Worm (Caenorhabditis elegans) whole organism, L1 larva: ENCODE results near the gene srz-48.

Experiments used
- C04F5.9 ChIP-seq: sonication (generic microtip); optimal IDR thresholded peaks from 2 replicates; lab custom pipeline; 2016; ENCODE audit warnings: missing genetic modification characterization, missing compliant biosample characterization
- C34B4.2 ChIP-seq: sonication (generic microtip); optimal IDR thresholded peaks from 2 replicates; lab custom pipeline; 2017; ENCODE audit warnings: mild to moderate bottlenecking, missing genetic modification characterization, missing compliant biosample characterization
- aha-1 ChIP-seq: fragments of 150-350 bp; optimal IDR thresholded peaks from 2 replicates; lab custom pipeline; 2014; ENCODE audit warnings: missing biosample characterization, missing genetic modification characterization
- alr-1 ChIP-seq: fragments of 200-800 bp; sonication (Bioruptor generic); optimal IDR thresholded peaks from 2 replicates; lab custom pipeline; 2018; ENCODE audit warnings: borderline replicate concordance, mild to moderate bottlenecking, missing genetic modification characterization, missing compliant biosample characterization
- ama-1 ChIP-seq: fragments of 150-350 bp; optimal IDR thresholded peaks from 2 replicates; lab custom pipeline; 2014
- blmp-1 ChIP-seq: fragments of 150-350 bp; optimal IDR thresholded peaks from 2 replicates; lab custom pipeline; 2014; ENCODE audit warnings: missing biosample characterization, missing genetic modification characterization
- ces-1 ChIP-seq: fragments of 150-350 bp; optimal IDR thresholded peaks from 2 replicates; lab custom pipeline; 2014; ENCODE audit warnings: missing biosample characterization, missing genetic modification reagents, missing genetic modification characterization
- efl-3 ChIP-seq: fragments of 200-800 bp; sonication (Bioruptor generic); optimal IDR thresholded peaks from 2 replicates; lab custom pipeline; 2018; ENCODE audit warnings: mild to moderate bottlenecking, missing genetic modification characterization, missing compliant biosample characterization
- elt-2 ChIP-seq: sonication (generic microtip); optimal IDR thresholded peaks from 2 replicates; lab custom pipeline; 2016; ENCODE audit warnings: missing genetic modification characterization, mild to moderate bottlenecking, inconsistent platforms, missing compliant biosample characterization, missing genetic modification reagents
- fkh-10 ChIP-seq: sonication (generic microtip); optimal IDR thresholded peaks from 2 replicates; lab custom pipeline; 2017; ENCODE audit warnings: missing biosample characterization, missing genetic modification reagents, missing genetic modification characterization
- fkh-8 ChIP-seq: sonication (generic microtip); optimal IDR thresholded peaks from 2 replicates; lab custom pipeline; 2016; ENCODE audit warnings: mild to moderate bottlenecking, missing genetic modification characterization, missing compliant biosample characterization
- fos-1 ChIP-seq: fragments of 150-350 bp; optimal IDR thresholded peaks from 2 replicates; lab custom pipeline; 2014; ENCODE audit warnings: missing biosample characterization, missing genetic modification characterization
- hlh-17 ChIP-seq: fragments of 200-800 bp; sonication (Bioruptor generic); optimal IDR thresholded peaks from 2 replicates; lab custom pipeline; 2018; ENCODE audit warnings: missing genetic modification characterization, mild to moderate bottlenecking, missing compliant biosample characterization, moderate library complexity, borderline replicate concordance
- irx-1 ChIP-seq: sonication (generic microtip); optimal IDR thresholded peaks from 2 replicates; lab custom pipeline; 2016; ENCODE audit warnings: missing genetic modification characterization, missing compliant biosample characterization
- jun-1 ChIP-seq: fragments of 150-350 bp; optimal IDR thresholded peaks from 2 replicates; lab custom pipeline; 2014; ENCODE audit warnings: missing biosample characterization, missing genetic modification reagents, missing genetic modification characterization
- lin-13 ChIP-seq: fragments of 150-350 bp; optimal IDR thresholded peaks from 2 replicates; lab custom pipeline; 2014; ENCODE audit warnings: missing biosample characterization, missing genetic modification reagents, missing genetic modification characterization
- lin-35 ChIP-seq, 2 experiments: fragments of 150-350 bp; optimal IDR thresholded peaks; 2 replicates each; lab custom pipeline; 2014; ENCODE audit warnings: missing biosample characterization in 2 of 2, missing genetic modification characterization in 2 of 2, missing genetic modification reagents in 2 of 2
- lin-39 ChIP-seq: fragments of 150-350 bp; optimal IDR thresholded peaks from 2 replicates; lab custom pipeline; 2014; ENCODE audit warnings: missing biosample characterization, missing genetic modification reagents, missing genetic modification characterization
- lir-3 ChIP-seq: sonication (generic microtip); optimal IDR thresholded peaks from 2 replicates; lab custom pipeline; 2016; ENCODE audit warnings: mild to moderate bottlenecking, missing genetic modification characterization, moderate library complexity, missing compliant biosample characterization; ENCODE audit not compliant: poor library complexity
- lsy-2 ChIP-seq, 2 experiments: fragments of 150-350 bp; optimal IDR thresholded peaks; 2 replicates each; lab custom pipeline; 2014; ENCODE audit warnings: missing biosample characterization in 2 of 2, missing genetic modification characterization in 2 of 2
- mab-9 ChIP-seq: fragments of 200-800 bp; sonication (Bioruptor generic); IDR thresholded peaks from 2 replicates; pipeline ENCODE4 v1.3.6; 2022; ENCODE audit warnings: missing genetic modification reagents, missing genetic modification characterization, missing compliant biosample characterization
- mef-2 ChIP-seq: fragments of 150-350 bp; optimal IDR thresholded peaks from 2 replicates; lab custom pipeline; 2014; ENCODE audit warnings: missing biosample characterization, missing genetic modification characterization
- nhr-11 ChIP-seq: fragments of 150-350 bp; optimal IDR thresholded peaks from 2 replicates; lab custom pipeline; 2014; ENCODE audit warnings: missing biosample characterization, missing genetic modification characterization
- nhr-237 ChIP-seq: fragments of 150-350 bp; optimal IDR thresholded peaks from 2 replicates; lab custom pipeline; 2014; ENCODE audit warnings: missing biosample characterization, missing genetic modification characterization
- pag-3 ChIP-seq: sonication (generic microtip); optimal IDR thresholded peaks from 2 replicates; lab custom pipeline; 2017; ENCODE audit warnings: missing genetic modification characterization, mild to moderate bottlenecking, missing compliant biosample characterization, antibody characterized with exemption, borderline replicate concordance; ENCODE audit not compliant: insufficient read depth
- pax-3 ChIP-seq: fragments of 200-800 bp; sonication (Bioruptor generic); optimal IDR thresholded peaks from 2 replicates; lab custom pipeline; 2018; ENCODE audit warnings: mild to moderate bottlenecking, missing genetic modification characterization, moderate library complexity, missing compliant biosample characterization
- snu-23 ChIP-seq: sonication (generic microtip); optimal IDR thresholded peaks from 2 replicates; lab custom pipeline; 2016; ENCODE audit warnings: missing genetic modification characterization, missing compliant biosample characterization
- sox-4 ChIP-seq: sonication (generic microtip); optimal IDR thresholded peaks from 2 replicates; lab custom pipeline; 2016; ENCODE audit warnings: missing genetic modification characterization, missing compliant biosample characterization
- sup-37 ChIP-seq: fragments of 200-800 bp; sonication (Bioruptor generic); optimal IDR thresholded peaks from 2 replicates; lab custom pipeline; 2018; ENCODE audit warnings: mild to moderate bottlenecking, missing genetic modification characterization, missing compliant biosample characterization
- swsn-7 ChIP-seq: sonication (generic microtip); optimal IDR thresholded peaks from 2 replicates; lab custom pipeline; 2016; ENCODE audit warnings: missing genetic modification characterization, missing compliant biosample characterization
- tbx-2 ChIP-seq: sonication (generic microtip); optimal IDR thresholded peaks from 2 replicates; lab custom pipeline; 2016; ENCODE audit warnings: missing genetic modification characterization, missing compliant biosample characterization
- unc-130 ChIP-seq: fragments of 150-350 bp; optimal IDR thresholded peaks from 2 replicates; lab custom pipeline; 2017; ENCODE audit warnings: missing biosample characterization, missing genetic modification characterization, inconsistent platforms
- unc-30 ChIP-seq: sonication (generic microtip); optimal IDR thresholded peaks from 2 replicates; lab custom pipeline; 2017; ENCODE audit warnings: missing biosample characterization, missing genetic modification characterization
- unc-86 ChIP-seq: sonication (generic microtip); optimal IDR thresholded peaks from 2 replicates; lab custom pipeline; 2016; ENCODE audit warnings: missing genetic modification characterization, missing compliant biosample characterization
- unc-98 ChIP-seq: fragments of 200-800 bp; sonication (Bioruptor generic); IDR thresholded peaks from 2 replicates; pipeline ENCODE4 v1.3.6; 2022; ENCODE audit warnings: missing genetic modification characterization, missing compliant biosample characterization
- vab-15 ChIP-seq: sonication (generic microtip); optimal IDR thresholded peaks from 2 replicates; lab custom pipeline; 2017; ENCODE audit warnings: missing genotype, mild to moderate bottlenecking, missing genetic modification characterization, missing compliant biosample characterization
- xbp-1 ChIP-seq: sonication (generic microtip); optimal IDR thresholded peaks from 2 replicates; lab custom pipeline; 2016; ENCODE audit warnings: missing genetic modification characterization, missing compliant biosample characterization
- zip-4 ChIP-seq: fragments of 200-800 bp; sonication (Bioruptor generic); optimal IDR thresholded peaks from 2 replicates; lab custom pipeline; 2018; ENCODE audit warnings: mild to moderate bottlenecking, missing genetic modification characterization, moderate library complexity, missing compliant biosample characterization
- ztf-4 ChIP-seq: fragments of 150-350 bp; optimal IDR thresholded peaks from 2 replicates; lab custom pipeline; 2014; ENCODE audit warnings: missing biosample characterization, missing genetic modification characterization

The srz-48 gene

DNA sequence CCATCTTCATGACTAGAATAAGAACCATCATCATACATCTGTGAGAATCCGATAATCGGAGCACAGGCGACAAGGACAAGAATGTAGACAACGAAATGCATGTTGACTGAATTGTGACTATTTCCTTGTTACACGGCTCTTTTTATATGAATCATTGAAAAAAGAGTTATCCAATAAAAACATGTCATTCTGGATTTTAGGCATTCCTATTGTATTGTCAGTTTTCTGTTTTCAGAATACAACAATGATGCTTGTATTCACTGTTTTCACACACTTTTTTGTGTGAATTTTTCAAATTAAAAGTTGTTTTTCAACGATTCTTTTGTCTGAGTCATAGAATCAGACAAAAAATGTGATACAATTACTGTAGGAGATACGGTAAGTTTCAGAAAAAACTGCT lies 23.5 kb downstream of the srz-48 start, which contains the start of gene F20E11.18:
Gene F20E11.18, minus strand, starts transcription at position 101 of the 400 bp plus-strand sequence.
- TF ChIP-seq lin-13 (GFP tag; lab: Kevin White, UChicago) (no peak), ama-1 (lab: Kevin White, UChicago) (no peak), nhr-237 (tag; lab: Kevin White, UChicago) (no peak), efl-3 (GFP tag; lab: Kevin White, UChicago) (no peak), aha-1 (tag; lab: Kevin White, UChicago) (no peak), nhr-11 (tag; lab: Kevin White, UChicago) (no peak), unc-98 (GFP tag; lab: Robert Waterston, UW) (no peak), lir-3 (tag; lab: Kevin White, UChicago) (no peak), blmp-1 (tag; lab: Kevin White, UChicago) (no peak), hlh-17 (GFP tag; lab: Kevin White, UChicago) (no peak), fkh-8 (tag; lab: Kevin White, UChicago) (no peak), snu-23 (GFP tag; lab: Kevin White, UChicago) (no peak), tbx-2 (tag; lab: Kevin White, UChicago) (no peak), zip-4 (no peak), C34B4.2 (tag; lab: Kevin White, UChicago) (no peak), mab-9 (no peak), sup-37 (GFP tag; lab: Kevin White, UChicago) (no peak)

DNA sequence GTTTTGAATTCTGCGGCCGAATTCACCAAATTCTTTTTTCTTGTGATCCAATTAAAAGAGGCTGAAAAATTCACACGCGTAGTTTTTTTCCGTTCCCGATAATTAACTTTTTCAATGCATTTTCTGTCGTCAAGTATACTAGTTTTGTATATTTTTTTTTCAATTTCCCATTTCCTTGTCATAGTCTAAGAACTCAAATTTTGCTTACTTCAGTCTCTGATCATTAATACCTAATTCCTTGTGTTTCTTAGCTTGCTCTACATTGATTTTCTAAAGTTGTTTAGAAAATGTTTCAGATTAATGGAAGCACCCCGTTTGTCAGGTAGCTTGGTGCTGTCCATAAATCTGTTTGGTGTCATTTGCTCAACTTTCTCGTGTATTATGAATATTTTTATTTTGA lies 29.1 kb downstream of the srz-48 start, which contains the start of gene srbc-27:
Gene srbc-27, plus strand, starts transcription at position 301 of the 400 bp plus-strand sequence.
- TF ChIP-seq xbp-1 (tag; lab: Kevin White, UChicago): no peak
- TF ChIP-seq ztf-4 (tag; lab: Kevin White, UChicago): no peak
- TF ChIP-seq tbx-2 (tag; lab: Kevin White, UChicago): no peak
- no peak for TF ChIP-seq fkh-10
- no peak for TF ChIP-seq elt-2 (tag; lab: Kevin White, UChicago)
- TF ChIP-seq swsn-7 (tag; lab: Kevin White, UChicago): no peak
- no peak for TF ChIP-seq lin-35 (GFP tag; optimal IDR thresholded peaks at IDR 0.05; lab: Kevin White, UChicago)
- no peak for TF ChIP-seq C04F5.9
- TF ChIP-seq unc-86 (tag; lab: Kevin White, UChicago): no peak
- no peak for TF ChIP-seq C34B4.2 (tag; lab: Kevin White, UChicago)
- TF ChIP-seq unc-98 (GFP tag; lab: Robert Waterston, UW): no peak
- TF ChIP-seq jun-1 (tag; lab: Kevin White, UChicago): no peak
- TF ChIP-seq, all 84 proteins: peak for 0

ce11 chrV:17430066-17430465 lies 29.9 kb downstream of the srz-48 start, which contains the start of gene T27C5.10:
TSS of gene T27C5.10 (minus strand) at chrV:17430166.
- TF ChIP-seq mab-9 (no peak), mef-2 (no peak), vab-15 (tag; lab: Kevin White, UChicago) (no peak), ces-1 (GFP tag; lab: Kevin White, UChicago) (no peak), nhr-237 (tag; lab: Kevin White, UChicago) (no peak), alr-1 (no peak), lsy-2 (tag; optimal IDR thresholded peaks at IDR 0.05; lab: Kevin White, UChicago) (no peak), lin-39 (tag; lab: Kevin White, UChicago) (no peak), unc-30 (tag; lab: Kevin White, UChicago) (no peak), pax-3 (no peak)
- TF ChIP-seq, all 84 proteins: peak for 0

DNA sequence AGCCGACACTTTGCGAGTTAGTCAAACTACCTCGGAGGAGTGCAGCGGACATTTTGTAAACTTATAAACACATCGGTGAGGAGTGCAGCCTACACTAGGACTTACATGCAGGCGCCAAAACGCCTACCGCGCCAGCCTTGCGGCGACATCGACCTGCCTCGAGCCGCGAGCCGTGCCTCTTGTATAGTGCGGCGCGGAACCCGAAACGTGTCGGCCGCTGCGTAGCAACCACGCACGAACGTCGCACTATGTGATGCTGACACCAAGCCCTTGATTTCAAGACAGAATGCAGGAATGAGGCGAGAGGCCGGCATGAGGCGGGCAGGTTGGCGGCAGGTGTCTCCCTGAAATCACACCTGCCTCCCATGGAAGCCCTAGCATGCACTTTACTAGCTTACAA lies 30.7 kb downstream of the srz-48 start:
- TF ChIP-seq snu-23 (GFP tag; lab: Kevin White, UChicago) (no peak), fos-1 (tag; lab: Kevin White, UChicago) (no peak), irx-1 (no peak), pag-3 (no peak), sox-4 (tag; lab: Kevin White, UChicago) (no peak), unc-130 (tag; lab: Kevin White, UChicago) (no peak)
- TF ChIP-seq, all 84 proteins: peak for 0
